Worm (Caenorhabditis elegans): ENCODE results near the gene F53C3.3.

F53C3.3 gene

ce11 chrII:3931230-3931629, 28.6 kb downstream of the F53C3.3 start:
- TF ChIP-seq nfya-2 (GFP tag; IDR thresholded peaks at IDR 0.05) = 0 out of 2 replicates have a peak, but pooled peaks have one; percentile 67
- no peak for TF ChIP-seq Y95B8A.8 (GFP tag; IDR thresholded peaks at IDR 0.05)
- peak; percentile 79 for TF ChIP-seq nfyb-1 (GFP tag; IDR thresholded peaks at IDR 0.05)

ce11 chrII:3931825-3932224, 29.2 kb downstream of the F53C3.3 start:
- TF ChIP-seq egl-44 (GFP tag; IDR thresholded peaks at IDR 0.05) (no peak), athp-1 (tag; optimal IDR thresholded peaks at IDR 0.05) (no peak), F52B5.7 (tag; optimal IDR thresholded peaks at IDR 0.05) (no peak), T26A5.8 (tag; optimal IDR thresholded peaks at IDR 0.05) (no peak), lin-26 (GFP tag; IDR thresholded peaks at IDR 0.05) (peak; percentile 43; the same call in 1 of the 2 replicates), ceh-79 (tag; optimal IDR thresholded peaks at IDR 0.05) (no peak), snpc-1.3 (tag; optimal IDR thresholded peaks at IDR 0.05; ENCODE audit: insufficient read depth) (no peak), xnd-1 (tag; optimal IDR thresholded peaks at IDR 0.05) (peak; percentile 51), lsl-1 (GFP tag; optimal IDR thresholded peaks at IDR 0.05) (peak; percentile 29), ztf-22 (GFP tag; optimal IDR thresholded peaks at IDR 0.05) (no peak), pha-4 (tag; optimal IDR thresholded peaks at IDR 0.05) (no peak), let-607 (tag; optimal IDR thresholded peaks at IDR 0.05) (no peak), pbrm-1 (GFP tag; IDR thresholded peaks at IDR 0.05) (0 out of 2 replicates have a peak, but pooled peaks have one; percentile 26), C17E4.6 (GFP tag; IDR thresholded peaks at IDR 0.05) (no peak), ceh-100 (GFP tag; IDR thresholded peaks at IDR 0.05) (0 out of 2 replicates have a peak, but pooled peaks have one; percentile 23), mes-4 (tag; optimal IDR thresholded peaks at IDR 0.05) (no peak), nfyb-1 (GFP tag; IDR thresholded peaks at IDR 0.05) (no peak), lin-54 (GFP tag; optimal IDR thresholded peaks at IDR 0.05) (no peak), attf-6 (GFP tag; IDR thresholded peaks at IDR 0.05) (peak; percentile 74), B0035.1 (tag; optimal IDR thresholded peaks at IDR 0.05) (no peak), chd-7 (tag; optimal IDR thresholded peaks at IDR 0.05) (peak; percentile 18), zfh-2 (GFP tag; conservative IDR thresholded peaks at IDR 0.05) (no peak), F22D6.2 (tag; optimal IDR thresholded peaks at IDR 0.05) (no peak), bed-2 (GFP tag; IDR thresholded peaks at IDR 0.05) (no peak), ama-1 (optimal IDR thresholded peaks at IDR 0.05) (no peak), ama-1 (GFP tag; optimal IDR thresholded peaks at IDR 0.05) (peak in 1 of 2 experiments; percentile 61), tlf-1 (GFP tag; optimal IDR thresholded peaks at IDR 0.05) (peak; percentile 18), ceh-58 (GFP tag; IDR thresholded peaks at IDR 0.05) (0 out of 2 replicates have a peak, but pooled peaks have one; percentile 59), atf-7 (tag; optimal IDR thresholded peaks at IDR 0.05) (no peak), efl-1 (GFP tag; optimal IDR thresholded peaks at IDR 0.05) (no peak), Y67H2A.10 (GFP tag; conservative IDR thresholded peaks at IDR 0.05) (no peak), lsy-27 (tag; optimal IDR thresholded peaks at IDR 0.05; ENCODE audit: borderline replicate concordance, insufficient read depth) (no peak), tbp1 (GFP tag; optimal IDR thresholded peaks at IDR 0.05) (peak; percentile 39), ZK185.1 (tag; optimal IDR thresholded peaks at IDR 0.05; ENCODE audit: poor library complexity, severe bottlenecking) (no peak), hsf-1 (GFP tag; IDR thresholded peaks at IDR 0.05) (peak; percentile 40; the same call in 1 of the 2 replicates), ets-4 (GFP tag; optimal IDR thresholded peaks at IDR 0.05) (no peak), Y79H2A.3 (GFP tag; conservative IDR thresholded peaks at IDR 0.05) (no peak), F37B4.10 (GFP tag; IDR thresholded peaks at IDR 0.05) (no peak), egl-18 (GFP tag; IDR thresholded peaks at IDR 0.05) (no peak), ztf-18 (tag; optimal IDR thresholded peaks at IDR 0.05) (no peak), D2030.7 (GFP tag; IDR thresholded peaks at IDR 0.05) (no peak), ekl-4 (GFP tag; IDR thresholded peaks at IDR 0.05) (peak; percentile 86), nhr-90 (tag; optimal IDR thresholded peaks at IDR 0.05) (no peak), madf-6 (GFP tag; IDR thresholded peaks at IDR 0.05) (peak; percentile 65)
